Worm (Caenorhabditis elegans) whole organism, L3 larva: Measurements from ENCODE around the gene B0432.11.

Experiments used
- egl-5 ChIP-seq: fragments of 150-350 bp; optimal IDR thresholded peaks from 2 replicates; lab custom pipeline; 2017; ENCODE audit warnings: missing biosample characterization, missing genetic modification reagents, missing genetic modification characterization, inconsistent platforms
- snpc-4 ChIP-seq: fragments of 150-350 bp; optimal IDR thresholded peaks from 2 replicates; lab custom pipeline; 2014; ENCODE audit warnings: missing biosample characterization, missing genetic modification characterization
- unc-62 ChIP-seq: fragments of 150-350 bp; sonication (generic microtip); optimal IDR thresholded peaks from 4 replicates; lab custom pipeline; 2014; ENCODE audit warnings: missing biosample characterization, missing genetic modification reagents, missing genetic modification characterization

DNA sequence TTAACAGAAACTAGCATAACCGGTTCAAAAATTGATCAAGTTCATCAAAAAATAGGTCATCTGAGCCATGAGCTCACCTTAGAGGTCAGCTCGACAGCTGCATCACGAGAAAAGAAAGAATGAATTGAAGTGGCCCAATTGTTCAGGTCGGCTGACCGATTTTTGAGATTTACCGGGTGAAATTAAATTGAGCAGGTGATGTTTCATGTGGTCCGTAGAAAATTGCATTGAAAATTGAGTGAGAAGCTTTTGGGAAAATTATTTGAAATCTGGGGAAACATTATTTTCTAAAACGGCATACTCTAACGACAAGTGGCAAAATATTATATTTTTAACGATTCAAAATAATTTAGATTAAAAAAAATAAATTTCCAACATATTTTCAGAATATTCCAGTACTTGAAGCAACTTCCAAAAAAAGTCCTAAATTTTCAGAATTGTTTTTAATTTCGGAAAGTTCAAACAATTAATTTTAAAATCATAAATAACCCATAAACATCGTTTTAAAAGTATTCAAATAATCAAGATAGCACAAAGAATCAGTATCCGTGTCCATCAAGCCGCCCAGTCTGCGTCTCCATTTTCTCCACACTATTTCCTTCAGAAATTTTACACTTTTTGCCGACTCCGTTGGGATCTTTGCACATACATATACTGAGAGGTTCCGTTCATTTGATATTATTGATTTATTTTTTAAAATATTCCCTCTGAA, 31.3 kb upstream of the B0432.11 start, which contains the start of gene sgcb-1:
- TF ChIP-seq unc-62 (GFP tag; lab: Kevin White, UChicago) (no peak), snpc-4 (tag; lab: Kevin White, UChicago) (no peak), egl-5 (tag; lab: Kevin White, UChicago) (no peak)
